Worm (Caenorhabditis elegans): ENCODE results near the gene ndub-11.

ce11 chrIV:8099601-8100000, 30.4 kb downstream of the ndub-11 start, which contains the start of gene Y42H9AR.2:
- no peak for TF ChIP-seq ceh-13 (GFP tag; optimal IDR thresholded peaks at IDR 0.05)
- no peak for TF ChIP-seq ama-1 (optimal IDR thresholded peaks at IDR 0.05)
- TF ChIP-seq F13C5.2 (tag; optimal IDR thresholded peaks at IDR 0.05): no peak
- TF ChIP-seq scrt-1 (GFP tag; IDR thresholded peaks at IDR 0.05): no peak
- TF ChIP-seq flt-1 (GFP tag; IDR thresholded peaks at IDR 0.05): no peak
- no peak for TF ChIP-seq hmg-4 (GFP tag; optimal IDR thresholded peaks at IDR 0.05)
- TF ChIP-seq hmbx-1 (tag; optimal IDR thresholded peaks at IDR 0.05): no peak
- TF ChIP-seq pes-1 (GFP tag; IDR thresholded peaks at IDR 0.05): no peak
- TF ChIP-seq ets-7 (tag; optimal IDR thresholded peaks at IDR 0.05): no peak
- no peak for TF ChIP-seq sea-1 (GFP tag; conservative IDR thresholded peaks at IDR 0.05)
- TF ChIP-seq tbx-11 (GFP tag; IDR thresholded peaks at IDR 0.05): no peak
- no peak for TF ChIP-seq B0310.2 (tag; optimal IDR thresholded peaks at IDR 0.05)
- TF ChIP-seq ceh-36 (tag; optimal IDR thresholded peaks at IDR 0.05): no peak
- no peak for TF ChIP-seq tra-4 (tag; optimal IDR thresholded peaks at IDR 0.05)
